Worm (Caenorhabditis elegans) whole organism, mixed stage, embryonic: ENCODE data around the gene C17F4.3.
"Not testable (repeated sequence)": the region's sequence is repeated elsewhere in the genome, so short reads cannot be mapped to it uniquely, and the experiment has no call there.

Experiments used
- M03D4.4 ChIP-seq: sonication (generic microtip); optimal IDR thresholded peaks from 2 replicates; lab custom pipeline; 2017; ENCODE audit warnings: mild to moderate bottlenecking, missing genetic modification characterization, missing compliant biosample characterization
- bed-3 ChIP-seq: fragments of 200-800 bp; sonication (Bioruptor generic); optimal IDR thresholded peaks from 3 replicates; lab custom pipeline; 2018; ENCODE audit warnings: mild to moderate bottlenecking, missing genetic modification characterization, moderate library complexity, missing compliant biosample characterization
- blmp-1 ChIP-seq: fragments of 150-350 bp; optimal IDR thresholded peaks from 2 replicates; lab custom pipeline; 2014; ENCODE audit warnings: missing biosample characterization, missing genetic modification characterization
- ceh-39 ChIP-seq: fragments of 150-350 bp; optimal IDR thresholded peaks from 2 replicates; lab custom pipeline; 2014; ENCODE audit warnings: missing biosample characterization, missing genetic modification characterization
- ceh-43 ChIP-seq: fragments of 200-800 bp; sonication (Bioruptor generic); optimal IDR thresholded peaks from 2 replicates; lab custom pipeline; 2018; ENCODE audit warnings: mild to moderate bottlenecking, missing genetic modification characterization, moderate library complexity, missing compliant biosample characterization
- ceh-83 ChIP-seq: fragments of 200-800 bp; sonication (Bioruptor generic); optimal IDR thresholded peaks from 2 replicates; lab custom pipeline; 2018; ENCODE audit warnings: mild to moderate bottlenecking, missing genetic modification characterization, missing compliant biosample characterization
- ces-1 ChIP-seq: fragments of 150-350 bp; optimal IDR thresholded peaks from 2 replicates; lab custom pipeline; 2014; ENCODE audit warnings: missing biosample characterization, missing genetic modification reagents, missing genetic modification characterization
- cnd-1 ChIP-seq: fragments of 200-800 bp; sonication (Bioruptor generic); optimal IDR thresholded peaks from 2 replicates; lab custom pipeline; 2018; ENCODE audit warnings: mild to moderate bottlenecking, missing genetic modification characterization, missing compliant biosample characterization
- drap-1 ChIP-seq: fragments of 200-800 bp; sonication (Bioruptor generic); optimal IDR thresholded peaks from 3 replicates; lab custom pipeline; 2018; ENCODE audit warnings: mild to moderate bottlenecking, missing genetic modification characterization, missing compliant biosample characterization
- elt-1 ChIP-seq: sonication (generic microtip); optimal IDR thresholded peaks from 2 replicates; lab custom pipeline; 2017; ENCODE audit warnings: missing genetic modification characterization, mild to moderate bottlenecking, missing compliant biosample characterization, antibody characterized with exemption, moderate library complexity, borderline replicate concordance; ENCODE audit not compliant: insufficient read depth
- elt-3 ChIP-seq: fragments of 150-350 bp; optimal IDR thresholded peaks from 2 replicates; lab custom pipeline; 2014; ENCODE audit warnings: missing biosample characterization, missing genetic modification characterization
- flh-1 ChIP-seq: fragments of 200-800 bp; sonication (Bioruptor generic); optimal IDR thresholded peaks from 2 replicates; lab custom pipeline; 2018; ENCODE audit warnings: mild to moderate bottlenecking, missing genetic modification characterization, moderate library complexity, missing compliant biosample characterization
- ham-2 ChIP-seq: fragments of 200-800 bp; sonication (Bioruptor generic); optimal IDR thresholded peaks from 2 replicates; lab custom pipeline; 2018; ENCODE audit warnings: mild to moderate bottlenecking, missing genetic modification characterization, missing compliant biosample characterization
- hlh-1 ChIP-seq: fragments of 150-350 bp; optimal IDR thresholded peaks from 2 replicates; lab custom pipeline; 2014; ENCODE audit warnings: missing biosample characterization, missing genetic modification reagents, missing genetic modification characterization
- lin-32 ChIP-seq: fragments of 200-800 bp; sonication (Bioruptor generic); optimal IDR thresholded peaks from 2 replicates; lab custom pipeline; 2018; ENCODE audit warnings: mild to moderate bottlenecking, missing genetic modification characterization, missing compliant biosample characterization
- lsy-2 ChIP-seq: fragments of 150-350 bp; optimal IDR thresholded peaks from 2 replicates; lab custom pipeline; 2014; ENCODE audit warnings: missing biosample characterization, missing genetic modification characterization
- mab-5 ChIP-seq: fragments of 150-350 bp; optimal IDR thresholded peaks from 2 replicates; lab custom pipeline; 2014; ENCODE audit warnings: missing biosample characterization, missing genetic modification characterization
- mep-1 ChIP-seq: fragments of 150-350 bp; optimal IDR thresholded peaks from 2 replicates; lab custom pipeline; 2017; ENCODE audit warnings: missing biosample characterization, missing genetic modification reagents, missing genetic modification characterization, inconsistent platforms
- nhr-12 ChIP-seq: fragments of 150-350 bp; optimal IDR thresholded peaks from 2 replicates; lab custom pipeline; 2014; ENCODE audit warnings: missing biosample characterization, missing genetic modification characterization
- nhr-28 ChIP-seq: fragments of 150-350 bp; optimal IDR thresholded peaks from 2 replicates; lab custom pipeline; 2014; ENCODE audit warnings: missing biosample characterization, missing genetic modification characterization
- nhr-76 ChIP-seq: sonication (generic microtip); optimal IDR thresholded peaks from 2 replicates; lab custom pipeline; 2017; ENCODE audit warnings: missing biosample characterization, missing genetic modification characterization
- pha-4 ChIP-seq: fragments of 150-350 bp; optimal IDR thresholded peaks from 2 replicates; lab custom pipeline; 2018; ENCODE audit warnings: missing biosample characterization, missing genetic modification reagents, missing genetic modification characterization
- sem-2 ChIP-seq: fragments of 200-800 bp; sonication (Bioruptor generic); optimal IDR thresholded peaks from 2 replicates; lab custom pipeline; 2018; ENCODE audit warnings: mild to moderate bottlenecking, missing genetic modification characterization, missing compliant biosample characterization
- snpc-4 ChIP-seq: fragments of 150-350 bp; optimal IDR thresholded peaks from 2 replicates; lab custom pipeline; 2014; ENCODE audit warnings: missing biosample characterization, missing genetic modification characterization
- sptf-1 ChIP-seq: sonication (generic microtip); optimal IDR thresholded peaks from 2 replicates; lab custom pipeline; 2017; ENCODE audit warnings: mild to moderate bottlenecking, missing genetic modification characterization, moderate library complexity, missing compliant biosample characterization
- tbx-8 ChIP-seq: fragments of 200-800 bp; sonication (Bioruptor generic); optimal IDR thresholded peaks from 2 replicates; lab custom pipeline; 2018; ENCODE audit warnings: mild to moderate bottlenecking, missing genetic modification characterization, moderate library complexity, missing compliant biosample characterization
- unc-120 ChIP-seq: sonication (generic microtip); optimal IDR thresholded peaks from 2 replicates; lab custom pipeline; 2017; ENCODE audit warnings: missing genetic modification characterization, missing compliant biosample characterization; ENCODE audit not compliant: poor library complexity, severe bottlenecking
- unc-39 ChIP-seq: fragments of 150-350 bp; optimal IDR thresholded peaks from 2 replicates; lab custom pipeline; 2014; ENCODE audit warnings: missing biosample characterization, missing genetic modification characterization
- unc-62 ChIP-seq: fragments of 150-350 bp; optimal IDR thresholded peaks from 2 replicates; lab custom pipeline; 2014; ENCODE audit warnings: missing biosample characterization, missing genetic modification reagents, missing genetic modification characterization
- zip-8 ChIP-seq: fragments of 150-350 bp; optimal IDR thresholded peaks from 2 replicates; lab custom pipeline; 2014; ENCODE audit warnings: missing biosample characterization, missing genetic modification characterization
- ztf-11 ChIP-seq: fragments of 150-350 bp; optimal IDR thresholded peaks from 2 replicates; lab custom pipeline; 2014; ENCODE audit warnings: missing biosample characterization, missing genetic modification characterization

The C17F4.3 gene

DNA sequence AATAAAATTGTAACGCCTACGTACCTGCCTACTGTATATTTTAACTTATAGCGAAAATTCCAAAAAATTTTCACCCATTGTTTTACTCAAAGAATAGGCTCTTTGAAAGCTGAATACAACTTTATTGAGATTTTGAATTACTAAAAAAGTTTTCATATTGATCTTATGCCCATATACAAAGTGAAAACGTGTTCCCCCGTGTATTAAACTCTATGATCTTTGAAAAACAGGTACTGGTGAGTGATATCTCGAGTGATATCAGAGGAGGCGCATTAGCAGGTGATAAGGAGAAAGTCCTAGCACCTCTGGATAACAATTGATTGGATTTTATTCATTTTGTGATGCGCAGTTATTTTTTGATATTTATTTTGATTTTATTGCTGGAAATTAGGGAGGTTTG lies at the start of gene C17F4.3:
Gene C17F4.3 (plus strand): TSS at position 301 of the 400 bp plus-strand sequence.
- no peak for TF ChIP-seq mep-1 (tag; lab: Kevin White, UChicago)
- TF ChIP-seq ceh-83, result no peak
- no peak for TF ChIP-seq blmp-1 (tag; lab: Kevin White, UChicago)
- no peak for TF ChIP-seq elt-3 (tag; lab: Kevin White, UChicago)
- no peak for TF ChIP-seq ham-2 (GFP tag; lab: Kevin White, UChicago)
- no peak for TF ChIP-seq lin-32 (GFP tag; lab: Kevin White, UChicago)
- TF ChIP-seq lsy-2, result no peak

DNA sequence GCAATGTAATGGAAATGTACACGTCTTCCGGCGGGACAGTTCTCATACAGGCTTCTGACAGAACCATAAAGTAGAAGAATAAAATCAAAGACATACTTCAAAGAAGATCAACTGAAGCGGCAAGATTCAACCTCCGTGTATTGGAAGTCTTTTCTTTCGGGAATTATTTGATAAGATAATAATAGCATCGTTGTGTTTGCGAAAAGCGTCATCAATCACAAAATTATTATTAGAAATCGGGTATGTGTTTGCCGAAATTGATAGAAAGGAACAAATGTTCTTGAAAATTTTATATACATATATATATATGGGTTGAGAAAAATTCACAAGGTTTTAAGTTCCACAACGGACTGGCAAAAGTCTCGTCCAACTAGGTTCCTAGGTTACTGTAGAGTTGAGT lies 48.8 kb upstream of the C17F4.3 start, which contains the start of gene Y27F2A.9:
Gene Y27F2A.9 (minus strand): TSS at position 101 of the 400 bp plus-strand sequence.
- TF ChIP-seq unc-62 (GFP tag; lab: Kevin White, UChicago); lsy-2; ztf-11 (tag; lab: Kevin White, UChicago): not testable (repeated sequence)

DNA sequence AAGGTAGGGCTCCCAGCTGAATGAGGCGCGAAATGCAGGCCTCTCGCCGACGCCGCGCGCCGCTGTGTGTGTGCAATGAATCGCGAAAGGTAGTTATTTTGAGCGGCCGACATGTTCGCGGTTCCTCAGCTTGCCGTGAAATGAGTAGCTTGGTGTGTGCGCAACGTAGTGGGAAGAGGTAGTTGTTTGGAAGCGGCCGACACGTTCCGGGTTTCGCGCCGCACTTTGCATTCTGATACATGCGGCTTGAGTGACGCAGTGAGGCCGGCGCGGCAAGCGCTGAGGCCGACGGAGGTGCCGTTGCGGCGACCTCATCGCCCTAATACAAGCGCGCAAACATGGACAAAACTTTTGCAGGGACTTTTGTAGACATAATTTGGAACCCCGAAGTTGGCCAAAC lies 44.6 kb upstream of the C17F4.3 start:
- TF ChIP-seq snpc-4 (tag; lab: Kevin White, UChicago) (no peak), unc-39 (tag; lab: Kevin White, UChicago) (no peak), sem-2 (GFP tag; lab: Kevin White, UChicago) (no peak), ceh-43 (no peak), nhr-76 (tag; lab: Kevin White, UChicago) (no peak), drap-1 (GFP tag; lab: Kevin White, UChicago) (no peak), ceh-39 (tag; lab: Kevin White, UChicago) (no peak), ceh-83 (no peak), sptf-1 (tag; lab: Kevin White, UChicago) (no peak)

DNA sequence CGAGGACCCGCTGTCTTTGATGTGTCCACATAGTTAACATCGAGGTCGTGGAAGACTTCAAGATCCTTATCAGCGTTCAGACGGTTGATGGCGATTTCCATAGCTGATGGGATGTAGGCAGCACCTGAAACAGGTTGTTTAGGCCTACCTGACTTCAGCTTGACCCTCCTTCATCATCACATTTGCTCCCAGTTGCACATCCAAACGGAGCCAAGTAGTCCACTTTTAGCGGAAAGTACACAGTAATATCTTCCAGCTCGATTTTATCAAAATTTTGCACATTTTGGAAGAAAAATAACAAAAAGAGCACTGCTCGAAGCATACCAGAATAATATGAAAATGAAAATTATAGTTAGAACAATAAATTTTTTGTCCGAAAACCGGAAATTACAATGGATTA lies 43.3 kb upstream of the C17F4.3 start, which contains the start of gene gcy-15:
Gene gcy-15 (minus strand): TSS at position 101 of the 400 bp plus-strand sequence.
- no peak for TF ChIP-seq mep-1 (tag; lab: Kevin White, UChicago)
- no peak for TF ChIP-seq ces-1 (GFP tag; lab: Kevin White, UChicago)
- no peak for TF ChIP-seq ztf-11 (tag; lab: Kevin White, UChicago)
- no peak for TF ChIP-seq unc-62 (GFP tag; lab: Kevin White, UChicago)
- no peak for TF ChIP-seq nhr-28 (tag; lab: Kevin White, UChicago)
- no peak for TF ChIP-seq elt-3 (tag; lab: Kevin White, UChicago)
- no peak for TF ChIP-seq mab-5 (tag; lab: Kevin White, UChicago)
- TF ChIP-seq zip-8 (tag; lab: Kevin White, UChicago), result no peak
- TF ChIP-seq snpc-4 (tag; lab: Kevin White, UChicago), result no peak
- no peak for TF ChIP-seq unc-120 (tag; lab: Kevin White, UChicago)
- TF ChIP-seq unc-39 (tag; lab: Kevin White, UChicago), result no peak
- no peak for TF ChIP-seq hlh-1 (tag; lab: Kevin White, UChicago)
- no peak for TF ChIP-seq lin-32 (GFP tag; lab: Kevin White, UChicago)
- TF ChIP-seq elt-1 (tag; lab: Kevin White, UChicago), result no peak
- TF ChIP-seq pha-4, result no peak
- TF ChIP-seq nhr-12 (tag; lab: Kevin White, UChicago), result no peak

DNA sequence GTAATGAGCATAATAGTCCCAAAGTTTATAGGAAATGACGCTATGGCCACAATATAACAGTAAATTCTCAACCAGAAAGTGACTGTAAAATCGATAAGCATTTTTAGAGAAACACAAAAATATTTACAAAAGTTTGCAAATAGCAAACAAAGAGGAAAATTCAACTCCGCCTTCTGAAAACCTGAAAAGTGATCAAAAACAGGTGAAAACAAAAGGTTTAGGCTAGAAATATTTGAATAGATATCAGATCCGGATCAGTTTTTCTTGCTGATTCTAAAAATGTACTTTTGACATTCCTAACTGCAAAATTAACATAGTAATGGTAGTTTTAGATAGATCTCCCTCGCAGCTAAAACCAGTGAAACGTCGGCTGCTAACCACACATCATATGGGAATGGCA lies 41.3 kb upstream of the C17F4.3 start, which contains the start of gene sri-51:
Gene sri-51 (minus strand): TSS at position 101 of the 400 bp plus-strand sequence.
- TF ChIP-seq M03D4.4 (tag; lab: Kevin White, UChicago) (no peak), unc-62 (GFP tag; lab: Kevin White, UChicago) (no peak), elt-3 (tag; lab: Kevin White, UChicago) (no peak), ceh-43 (no peak), tbx-8 (no peak), flh-1 (GFP tag; lab: Kevin White, UChicago) (no peak), sem-2 (GFP tag; lab: Kevin White, UChicago) (no peak), unc-39 (tag; lab: Kevin White, UChicago) (no peak), ham-2 (GFP tag; lab: Kevin White, UChicago) (no peak), bed-3 (GFP tag; lab: Kevin White, UChicago) (no peak), hlh-1 (tag; lab: Kevin White, UChicago) (no peak), nhr-76 (tag; lab: Kevin White, UChicago) (no peak), pha-4 (no peak), zip-8 (tag; lab: Kevin White, UChicago) (no peak), nhr-12 (tag; lab: Kevin White, UChicago) (no peak), cnd-1 (no peak)
